Worm (Caenorhabditis elegans): ENCODE measurements around the gene T21D12.14.

The T21D12.14 gene

DNA sequence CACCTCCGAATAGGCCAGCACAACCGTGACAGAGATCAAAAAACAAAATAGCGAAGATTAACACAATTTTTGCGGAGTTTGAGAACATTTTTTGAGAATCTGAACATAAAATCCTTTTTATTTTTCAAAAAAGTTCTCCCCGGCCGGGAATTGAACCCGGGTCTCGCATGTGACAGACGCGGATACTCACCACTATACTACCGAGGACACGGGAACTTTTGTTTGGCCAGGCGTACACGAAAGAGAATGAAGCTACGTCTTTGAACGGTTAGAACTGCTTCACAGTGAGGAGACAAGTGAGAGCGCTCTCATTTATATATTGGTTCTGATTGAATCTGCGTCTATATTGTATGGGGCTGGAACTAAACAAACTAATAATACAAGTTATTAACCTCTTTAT is 34.6 kb upstream of the T21D12.14 start, which contains the start of gene grl-26 (continued):
- TF ChIP-seq D1046.2 (GFP tag; IDR thresholded peaks at IDR 0.05) (peak; percentile 89; the same call in 1 of the 2 replicates), egl-43 (GFP tag; IDR thresholded peaks at IDR 0.05) (peak; percentile 90), zfp-3 (GFP tag; conservative IDR thresholded peaks at IDR 0.05) (peak; percentile 62; the same call in 1 of the 2 replicates), zip-11 (GFP tag; IDR thresholded peaks at IDR 0.05) (0 out of 2 replicates have a peak, but pooled peaks have one; percentile 28), ZK337.2 (GFP tag; IDR thresholded peaks at IDR 0.05) (0 out of 2 replicates have a peak, but pooled peaks have one; percentile 59), lin-39 (tag; optimal IDR thresholded peaks at IDR 0.05) (no peak), Y5F2A.4 (GFP tag; optimal IDR thresholded peaks at IDR 0.05) (peak; percentile 24), mes-2 (tag; optimal IDR thresholded peaks at IDR 0.05; ENCODE audit: poor library complexity, severe bottlenecking) (peak; percentile 80), lin-13 (GFP tag; optimal IDR thresholded peaks at IDR 0.05) (no peak), hmg-1.1 (GFP tag; IDR thresholded peaks at IDR 0.05) (peak; percentile 84), F26F4.8 (GFP tag; conservative IDR thresholded peaks at IDR 0.05) (peak; percentile 86; the same call in 1 of the 2 replicates), nhr-111 (GFP tag; optimal IDR thresholded peaks at IDR 0.05) (peak; percentile 71), dmd-6 (GFP tag; IDR thresholded peaks at IDR 0.05) (peak; percentile 52), attf-4 (tag; optimal IDR thresholded peaks at IDR 0.05) (no peak), nhr-28 (tag; optimal IDR thresholded peaks at IDR 0.05) (peak; percentile 38), unc-39 (tag; optimal IDR thresholded peaks at IDR 0.05) (no peak), duxl-1 (tag; optimal IDR thresholded peaks at IDR 0.05; ENCODE audit: poor library complexity) (peak; percentile 77), mxl-3 (GFP tag; optimal IDR thresholded peaks at IDR 0.05) (peak; percentile 59), ZK546.5 (tag; optimal IDR thresholded peaks at IDR 0.05) (no peak), dmd-9 (GFP tag; IDR thresholded peaks at IDR 0.05) (0 out of 2 replicates have a peak, but pooled peaks have one; percentile 58), daf-19 (GFP tag; conservative IDR thresholded peaks at IDR 0.05) (no peak), pqm-1 (tag; optimal IDR thresholded peaks at IDR 0.05) (no peak), saeg-2 (GFP tag; IDR thresholded peaks at IDR 0.05) (0 out of 2 replicates have a peak, but pooled peaks have one; percentile 40), mdl-1 (tag; optimal IDR thresholded peaks at IDR 0.05) (peak in 1 of 2 experiments; percentile 75), Y48G9A.11 (GFP tag; IDR thresholded peaks at IDR 0.05) (peak; percentile 82), F10B5.3 (tag; optimal IDR thresholded peaks at IDR 0.05) (peak; percentile 2), Y75B8A.6 (GFP tag; IDR thresholded peaks at IDR 0.05) (peak; percentile 86; the same call in 1 of the 2 replicates), hlh-30 (tag; optimal IDR thresholded peaks at IDR 0.05; ENCODE audit: insufficient read depth) (peak; percentile 88), jun-1 (tag; optimal IDR thresholded peaks at IDR 0.05) (no peak), Y105C5A.15 (GFP tag; IDR thresholded peaks at IDR 0.05) (0 out of 2 replicates have a peak, but pooled peaks have one; percentile 51), dve-1 (tag; optimal IDR thresholded peaks at IDR 0.05; ENCODE audit: insufficient read depth) (peak; percentile 59), hif-1 (tag; optimal IDR thresholded peaks at IDR 0.05) (peak in 1 of 2 experiments; percentile 52), nhr-76 (tag; optimal IDR thresholded peaks at IDR 0.05) (no peak), nhr-25 (tag; optimal IDR thresholded peaks at IDR 0.05; ENCODE audit: borderline replicate concordance, insufficient read depth) (no peak), fkh-10 (GFP tag; optimal IDR thresholded peaks at IDR 0.05) (no peak), nhr-42 (GFP tag; IDR thresholded peaks at IDR 0.05) (peak; percentile 60; the same call in 1 of the 2 replicates), nhr-41 (GFP tag; IDR thresholded peaks at IDR 0.05) (peak; percentile 34; the same call in 1 of the 2 replicates), lir-3 (tag; optimal IDR thresholded peaks at IDR 0.05) (no peak), lin-1 (GFP tag; IDR thresholded peaks at IDR 0.05) (peak; percentile 82), ceh-44 (GFP tag; IDR thresholded peaks at IDR 0.05) (peak; percentile 91), ces-1 (GFP tag; optimal IDR thresholded peaks at IDR 0.05) (no peak), dmd-8 (GFP tag; IDR thresholded peaks at IDR 0.05) (peak; percentile 83), F37D6.2 (tag; optimal IDR thresholded peaks at IDR 0.05) (peak; percentile 16), daf-16 (GFP tag; optimal IDR thresholded peaks at IDR 0.05) (peak in 1 of 2 experiments; percentile 89), daf-16 (tag; optimal IDR thresholded peaks at IDR 0.05) (peak; percentile 69), ceh-28 (tag; optimal IDR thresholded peaks at IDR 0.05) (no peak), daf-8 (GFP tag; IDR thresholded peaks at IDR 0.05) (no peak), madf-5 (GFP tag; IDR thresholded peaks at IDR 0.05) (peak; percentile 65 to 94; a peak in 2 of 4 replicates), lsy-2 (tag; optimal IDR thresholded peaks at IDR 0.05) (no peak)
